Fruit fly (Drosophila melanogaster): ENCODE data around the gene wdb.

The wdb gene

dm6 chr3R:27581890-27582487, at the start of gene wdb:
Gene wdb (minus strand): TSS chr3R:27582241.
- TF ChIP-seq CG34367 (tag; optimal IDR thresholded peaks at IDR 0.05), result no peak
- peak; percentile 19 for TF ChIP-seq CG8159 (tag; optimal IDR thresholded peaks at IDR 0.05)
- peak; percentile 38 for TF ChIP-seq Snoo (tag; optimal IDR thresholded peaks at IDR 0.05)
- no peak for TF ChIP-seq CG12605 (GFP tag; IDR thresholded peaks at IDR 0.05)
- TF ChIP-seq CG10348 (GFP tag; IDR thresholded peaks at IDR 0.05), result no peak
- peak; percentile 33 for TF ChIP-seq CG15710 (tag; optimal IDR thresholded peaks at IDR 0.05)
- peak; percentile 23 for TF ChIP-seq Pif1B (GFP tag; optimal IDR thresholded peaks at IDR 0.05)
- TF ChIP-seq CG14655 (GFP tag; optimal IDR thresholded peaks at IDR 0.05), result no peak
- TF ChIP-seq CG9948 (tag; optimal IDR thresholded peaks at IDR 0.05), result no peak

dm6 chr3R:27625911-27626310, 43.9 kb upstream of the wdb start, which contains the start of gene CG5612:
Gene CG5612 (minus strand): TSS chr3R:27626011.
- TF ChIP-seq CG12605 (GFP tag; IDR thresholded peaks at IDR 0.05) (no peak), Pif1B (GFP tag; optimal IDR thresholded peaks at IDR 0.05) (no peak), CG9948 (tag; optimal IDR thresholded peaks at IDR 0.05) (no peak), CG15710 (tag; optimal IDR thresholded peaks at IDR 0.05) (no peak), CG4496 (GFP tag; IDR thresholded peaks at IDR 0.05) (no peak), CG17806 (tag; optimal IDR thresholded peaks at IDR 0.05) (no peak), rn (GFP tag; IDR thresholded peaks at IDR 0.05) (no peak), CG34367 (tag; optimal IDR thresholded peaks at IDR 0.05) (no peak), CG14655 (GFP tag; optimal IDR thresholded peaks at IDR 0.05) (no peak), CG8301 (tag; optimal IDR thresholded peaks at IDR 0.05) (no peak), CG10348 (GFP tag; IDR thresholded peaks at IDR 0.05) (no peak), gl (tag; optimal IDR thresholded peaks at IDR 0.05) (no peak), EcR (GFP tag; optimal IDR thresholded peaks at IDR 0.05) (no peak), Ets98B (GFP tag; IDR thresholded peaks at IDR 0.05) (no peak), CG32121 (GFP tag; IDR thresholded peaks at IDR 0.05) (no peak), Pif1A (GFP tag; optimal IDR thresholded peaks at IDR 0.05) (no peak), fd96Ca (GFP tag; IDR thresholded peaks at IDR 0.05) (no peak), Snoo (tag; optimal IDR thresholded peaks at IDR 0.05) (no peak)

dm6 chr3R:27622993-27623392, 41.0 kb upstream of the wdb start:
- TF ChIP-seq CG12605 (GFP tag; IDR thresholded peaks at IDR 0.05) (no peak), CG15710 (tag; optimal IDR thresholded peaks at IDR 0.05) (no peak), EcR (GFP tag; optimal IDR thresholded peaks at IDR 0.05) (no peak), Ets98B (GFP tag; IDR thresholded peaks at IDR 0.05) (no peak), Pif1B (GFP tag; optimal IDR thresholded peaks at IDR 0.05) (no peak), gl (tag; optimal IDR thresholded peaks at IDR 0.05) (no peak), CG10348 (GFP tag; IDR thresholded peaks at IDR 0.05) (no peak), CG13204 (GFP tag; optimal IDR thresholded peaks at IDR 0.05) (no peak), CG4496 (GFP tag; IDR thresholded peaks at IDR 0.05) (no peak), CG8301 (tag; optimal IDR thresholded peaks at IDR 0.05) (no peak), CG9948 (tag; optimal IDR thresholded peaks at IDR 0.05) (no peak), CG14655 (GFP tag; optimal IDR thresholded peaks at IDR 0.05) (no peak), fd96Ca (GFP tag; IDR thresholded peaks at IDR 0.05) (no peak)

- peak; percentile 31 for TF ChIP-seq CG15710 (tag; optimal IDR thresholded peaks at IDR 0.05)
- TF ChIP-seq CG9948 (tag; optimal IDR thresholded peaks at IDR 0.05), result no peak
- peak; percentile 42 for TF ChIP-seq CG8159 (tag; optimal IDR thresholded peaks at IDR 0.05)
- TF ChIP-seq CG14655 (GFP tag; optimal IDR thresholded peaks at IDR 0.05), result peak; percentile 4
Observed at dm6 chr3R:27621861-27622260, 39.8 kb upstream of the wdb start.

- TF ChIP-seq D1 (tag; optimal IDR thresholded peaks at IDR 0.05) (no peak), Snoo (tag; optimal IDR thresholded peaks at IDR 0.05) (no peak), CG4496 (GFP tag; IDR thresholded peaks at IDR 0.05) (no peak), CG32121 (GFP tag; IDR thresholded peaks at IDR 0.05) (no peak), CG10348 (GFP tag; IDR thresholded peaks at IDR 0.05) (no peak), Pif1B (GFP tag; optimal IDR thresholded peaks at IDR 0.05) (no peak), CG34367 (tag; optimal IDR thresholded peaks at IDR 0.05) (no peak), EcR (GFP tag; optimal IDR thresholded peaks at IDR 0.05) (no peak), CG8301 (tag; optimal IDR thresholded peaks at IDR 0.05) (no peak), CG12605 (GFP tag; IDR thresholded peaks at IDR 0.05) (no peak), CG8159 (tag; optimal IDR thresholded peaks at IDR 0.05) (no peak), CG17806 (tag; optimal IDR thresholded peaks at IDR 0.05) (no peak)
Observed at dm6 chr3R:27616493-27616892, 34.5 kb upstream of the wdb start.

- peak; percentile 8 for TF ChIP-seq CG17806 (tag; optimal IDR thresholded peaks at IDR 0.05)
- peak; percentile 48 for TF ChIP-seq CG8159 (tag; optimal IDR thresholded peaks at IDR 0.05)
- no peak for TF ChIP-seq CG10348 (GFP tag; IDR thresholded peaks at IDR 0.05)
Observed at dm6 chr3R:27613814-27614213, 31.8 kb upstream of the wdb start.

dm6 chr3R:27610622-27611021, 28.6 kb upstream of the wdb start:
- no peak for TF ChIP-seq EcR (GFP tag; optimal IDR thresholded peaks at IDR 0.05)
- TF ChIP-seq fd96Ca (GFP tag; IDR thresholded peaks at IDR 0.05), result no peak
- no peak for TF ChIP-seq CG13204 (GFP tag; optimal IDR thresholded peaks at IDR 0.05)
- TF ChIP-seq Pif1B (GFP tag; optimal IDR thresholded peaks at IDR 0.05), result no peak
- TF ChIP-seq CG10348 (GFP tag; IDR thresholded peaks at IDR 0.05), result no peak
- TF ChIP-seq Snoo (tag; optimal IDR thresholded peaks at IDR 0.05), result no peak
- TF ChIP-seq CG14655 (GFP tag; optimal IDR thresholded peaks at IDR 0.05), result no peak
- no peak for TF ChIP-seq CG15710 (tag; optimal IDR thresholded peaks at IDR 0.05)
- no peak for TF ChIP-seq CG34367 (tag; optimal IDR thresholded peaks at IDR 0.05)
- no peak for TF ChIP-seq gl (tag; optimal IDR thresholded peaks at IDR 0.05)
- no peak for TF ChIP-seq D1 (tag; optimal IDR thresholded peaks at IDR 0.05)
- no peak for TF ChIP-seq Pif1A (GFP tag; optimal IDR thresholded peaks at IDR 0.05)
- no peak for TF ChIP-seq CG12605 (GFP tag; IDR thresholded peaks at IDR 0.05)
- TF ChIP-seq CG32121 (GFP tag; IDR thresholded peaks at IDR 0.05), result no peak
- no peak for TF ChIP-seq CG8301 (tag; optimal IDR thresholded peaks at IDR 0.05)
- TF ChIP-seq Ets98B (GFP tag; IDR thresholded peaks at IDR 0.05), result no peak
- no peak for TF ChIP-seq CG9948 (tag; optimal IDR thresholded peaks at IDR 0.05)
- TF ChIP-seq CG8159 (tag; optimal IDR thresholded peaks at IDR 0.05), result no peak

All from whole organism, pupa.